Fruit fly (Drosophila melanogaster) whole organism, embryonic: ENCODE measurements around the gene CG13949.

Experiments
- Ada2b ChIP-seq: fragments of 200-800 bp; sonication (Bioruptor generic); IDR thresholded peaks from 2 replicates; pipeline ENCODE4 v1.3.6; 2022; ENCODE audit warnings: missing biosample characterization, missing genetic modification characterization
- CG10462 ChIP-seq: fragments of 200-800 bp; sonication (Bioruptor generic); optimal IDR thresholded peaks from 2 replicates; lab custom pipeline; 2016; ENCODE audit warnings: missing biosample characterization, missing genetic modification characterization
- CG10543 ChIP-seq: fragments of 200-800 bp; sonication (Bioruptor generic); optimal IDR thresholded peaks from 3 replicates; lab custom pipeline; 2017; ENCODE audit warnings: missing biosample characterization, mild to moderate bottlenecking, missing genetic modification characterization, moderate library complexity
- CG10565 ChIP-seq: fragments of 200-800 bp; sonication (Bioruptor generic); optimal IDR thresholded peaks from 3 replicates; lab custom pipeline; 2016; ENCODE audit warnings: missing biosample characterization, mild to moderate bottlenecking, missing genetic modification characterization
- CG11695 ChIP-seq: fragments of 200-800 bp; sonication (Bioruptor generic); IDR thresholded peaks from 3 replicates; pipeline ENCODE4 v1.3.6; 2022; ENCODE audit warnings: missing biosample characterization, missing genetic modification characterization
- CG12104 ChIP-seq: fragments of 200-800 bp; sonication (Bioruptor generic); optimal IDR thresholded peaks from 3 replicates; lab custom pipeline; 2016; ENCODE audit warnings: missing biosample characterization, missing genetic modification characterization
- CG12391 ChIP-seq: fragments of 200-800 bp; sonication (Bioruptor generic); optimal IDR thresholded peaks from 3 replicates; lab custom pipeline; 2018; ENCODE audit warnings: missing biosample characterization, mild to moderate bottlenecking, missing genetic modification characterization, moderate library complexity
- CG18619 ChIP-seq: fragments of 200-800 bp; sonication (Bioruptor generic); optimal IDR thresholded peaks from 3 replicates; lab custom pipeline; 2017; ENCODE audit warnings: missing biosample characterization, mild to moderate bottlenecking, missing genetic modification characterization
- CG2129 ChIP-seq: fragments of 200-800 bp; sonication (Bioruptor generic); IDR thresholded peaks from 2 replicates; pipeline ENCODE4 v1.3.6; 2022; ENCODE audit warnings: missing biosample characterization, missing genetic modification characterization; ENCODE audit not compliant: partially characterized antibody
- CG30431 ChIP-seq: fragments of 200-800 bp; sonication (Bioruptor generic); optimal IDR thresholded peaks from 2 replicates; lab custom pipeline; 2017; ENCODE audit warnings: missing biosample characterization, missing genetic modification characterization
- CG34376 ChIP-seq: fragments of 200-800 bp; sonication (Bioruptor generic); optimal IDR thresholded peaks from 2 replicates; lab custom pipeline; 2018; ENCODE audit warnings: missing biosample characterization, mild to moderate bottlenecking, missing genetic modification characterization
- CG3726 ChIP-seq: fragments of 200-800 bp; sonication (Bioruptor generic); IDR thresholded peaks from 3 replicates; pipeline ENCODE4, ENCODE4 v1.3.6; 2022; ENCODE audit warnings: missing biosample characterization, missing genetic modification characterization
- CG5245 ChIP-seq: fragments of 200-800 bp; sonication (Bioruptor generic); optimal IDR thresholded peaks from 3 replicates; lab custom pipeline; 2016; ENCODE audit warnings: missing biosample characterization, missing genetic modification characterization
- CG6254 ChIP-seq: fragments of 200-800 bp; sonication (Bioruptor generic); optimal IDR thresholded peaks from 3 replicates; lab custom pipeline; 2017; ENCODE audit warnings: mild to moderate bottlenecking, missing biosample characterization, missing genetic modification reagents, missing genetic modification characterization
- CG6791 ChIP-seq: fragments of 200-800 bp; sonication (Bioruptor generic); IDR thresholded peaks from 3 replicates; pipeline ENCODE4 v1.3.6; 2022; ENCODE audit warnings: missing biosample characterization, missing genetic modification characterization; ENCODE audit not compliant: partially characterized antibody
- CG7839 ChIP-seq: fragments of 200-800 bp; sonication (Bioruptor generic); optimal IDR thresholded peaks from 3 replicates; lab custom pipeline; 2018; ENCODE audit warnings: missing biosample characterization, mild to moderate bottlenecking, missing genetic modification characterization, moderate library complexity
- CG8944 ChIP-seq: fragments of 200-800 bp; sonication (Bioruptor generic); optimal IDR thresholded peaks from 3 replicates; lab custom pipeline; 2016; ENCODE audit warnings: missing biosample characterization, missing genetic modification characterization
- CG9437 ChIP-seq: fragments of 200-800 bp; sonication (Bioruptor generic); optimal IDR thresholded peaks from 2 replicates; lab custom pipeline; 2018; ENCODE audit warnings: missing biosample characterization, mild to moderate bottlenecking, missing genetic modification characterization
- CG9609 ChIP-seq: fragments of 200-800 bp; sonication (Bioruptor generic); optimal IDR thresholded peaks from 3 replicates; lab custom pipeline; 2016; ENCODE audit warnings: missing biosample characterization, missing genetic modification characterization
- Dfd ChIP-seq, 2 experiments: fragments of >200 bp; optimal IDR thresholded peaks; 2 replicates each; lab custom pipeline; 2017; ENCODE audit warnings: missing biosample characterization in 2 of 2, missing genetic modification characterization in 2 of 2
- Gsc ChIP-seq: fragments of 200-800 bp; sonication (Bioruptor generic); IDR thresholded peaks from 2 replicates; pipeline ENCODE4 v1.3.6; 2022; ENCODE audit warnings: missing biosample characterization, missing genetic modification characterization
- HHEX ChIP-seq: fragments of 200-800 bp; sonication (Bioruptor generic); optimal IDR thresholded peaks from 3 replicates; lab custom pipeline; 2017; ENCODE audit warnings: missing biosample characterization, mild to moderate bottlenecking, missing genetic modification characterization, missing genetic modification reagents
- HLH3B ChIP-seq: fragments of 200-800 bp; sonication (Bioruptor generic); IDR thresholded peaks from 2 replicates; pipeline ENCODE4 v1.3.6; 2022; ENCODE audit warnings: missing biosample characterization, missing genetic modification characterization
- Hey ChIP-seq: fragments of 200-800 bp; sonication (Bioruptor generic); optimal IDR thresholded peaks from 3 replicates; lab custom pipeline; 2018; ENCODE audit warnings: missing biosample characterization, mild to moderate bottlenecking, missing genetic modification characterization
- Hmr ChIP-seq: fragments of 200-800 bp; sonication (Bioruptor generic); optimal IDR thresholded peaks from 3 replicates; lab custom pipeline; 2017; ENCODE audit warnings: mild to moderate bottlenecking, missing biosample characterization, missing genetic modification reagents, missing genetic modification characterization
- Med ChIP-seq: fragments of 200-800 bp; sonication (Bioruptor generic); peaks from one replicate; lab custom pipeline; 2016; ENCODE audit warnings: missing biosample characterization, missing genetic modification characterization, mild to moderate bottlenecking, inconsistent platforms, moderate library complexity
- NC2α ChIP-seq: fragments of 200-800 bp; sonication (Bioruptor generic); optimal IDR thresholded peaks from 2 replicates; lab custom pipeline; 2016; ENCODE audit warnings: missing biosample characterization, missing genetic modification characterization
- NFAT ChIP-seq: fragments of 200-800 bp; sonication (Bioruptor generic); IDR thresholded peaks from 2 replicates; pipeline ENCODE4 v1.3.6; 2022; ENCODE audit warnings: missing biosample characterization, missing genetic modification characterization
- Nf-YA ChIP-seq: fragments of 200-800 bp; sonication (Bioruptor generic); IDR thresholded peaks from 2 replicates; pipeline ENCODE4 v1.3.6; 2022; ENCODE audit warnings: missing biosample characterization, missing genetic modification characterization
- Six4 ChIP-seq: fragments of 200-800 bp; sonication (Bioruptor generic); optimal IDR thresholded peaks from 2 replicates; lab custom pipeline; 2016; ENCODE audit warnings: missing biosample characterization, missing genetic modification characterization
- Ssrp ChIP-seq: fragments of 200-800 bp; sonication (Bioruptor generic); optimal IDR thresholded peaks from 2 replicates; lab custom pipeline; 2018; ENCODE audit warnings: missing biosample characterization, mild to moderate bottlenecking, missing genetic modification characterization, moderate library complexity
- Stat92E ChIP-seq, 3 experiments: fragments of >200 bp in 2 of 3; fragments of 200-800 bp in 1 of 3; sonication (Bioruptor generic) in 1 of 3; optimal IDR thresholded peaks; 2 replicates each; lab custom pipeline; 2017 to 2019; ENCODE audit warnings: missing biosample characterization in 3 of 3, missing genetic modification characterization in 3 of 3, mild to moderate bottlenecking in 1 of 3, moderate library complexity in 1 of 3
- amos ChIP-seq: fragments of 200-800 bp; sonication (Bioruptor generic); IDR thresholded peaks from 2 replicates; pipeline ENCODE4 v1.3.6; 2022; ENCODE audit warnings: missing biosample characterization, missing genetic modification characterization; ENCODE audit not compliant: partially characterized antibody
- cg ChIP-seq: fragments of 200-800 bp; sonication (Bioruptor generic); optimal IDR thresholded peaks from 3 replicates; lab custom pipeline; 2019; ENCODE audit warnings: missing biosample characterization, mild to moderate bottlenecking, missing genetic modification characterization, moderate library complexity
- chinmo ChIP-seq: fragments of 200-800 bp; sonication (Bioruptor generic); IDR thresholded peaks from 4 replicates; pipeline ENCODE4 v1.3.6; 2022; ENCODE audit warnings: missing biosample characterization, missing genetic modification characterization; ENCODE audit not compliant: partially characterized antibody
- crc ChIP-seq: fragments of 200-800 bp; sonication (Bioruptor generic); optimal IDR thresholded peaks from 2 replicates; lab custom pipeline; 2016; ENCODE audit warnings: missing biosample characterization, missing genetic modification characterization
- danr ChIP-seq: fragments of 200-800 bp; sonication (Bioruptor generic); IDR thresholded peaks from 2 replicates; pipeline ENCODE4 v1.3.6; 2022; ENCODE audit warnings: missing biosample characterization, missing genetic modification characterization
- dmrt99B ChIP-seq: fragments of 200-800 bp; sonication (Bioruptor generic); optimal IDR thresholded peaks from 2 replicates; lab custom pipeline; 2018; ENCODE audit warnings: missing biosample characterization, mild to moderate bottlenecking, missing genetic modification characterization, moderate library complexity
- emc ChIP-seq: fragments of 200-800 bp; sonication (Bioruptor generic); optimal IDR thresholded peaks from 2 replicates; lab custom pipeline; 2016; ENCODE audit warnings: missing biosample characterization, missing genetic modification characterization
- gfzf ChIP-seq: fragments of 200-800 bp; sonication (Bioruptor generic); optimal IDR thresholded peaks from 2 replicates; lab custom pipeline; 2016; ENCODE audit warnings: missing biosample characterization, mild to moderate bottlenecking, missing genetic modification characterization, moderate library complexity
- gsb-n ChIP-seq: fragments of 200-800 bp; sonication (Bioruptor generic); optimal IDR thresholded peaks from 3 replicates; lab custom pipeline; 2018; ENCODE audit warnings: missing biosample characterization, mild to moderate bottlenecking, missing genetic modification characterization
- kay ChIP-seq: fragments of 200-800 bp; sonication (Bioruptor generic); optimal IDR thresholded peaks from 2 replicates; lab custom pipeline; 2016; ENCODE audit warnings: missing biosample characterization, missing genetic modification characterization
- klu ChIP-seq: fragments of 200-800 bp; sonication (Bioruptor generic); IDR thresholded peaks from 2 replicates; pipeline ENCODE4 v1.3.6; 2022; ENCODE audit warnings: missing biosample characterization, missing genetic modification characterization
- luna ChIP-seq: fragments of 200-800 bp; sonication (Bioruptor generic); optimal IDR thresholded peaks from 2 replicates; lab custom pipeline; 2016; ENCODE audit warnings: missing biosample characterization, missing genetic modification characterization
- nom ChIP-seq: fragments of 200-800 bp; sonication (Bioruptor generic); optimal IDR thresholded peaks from 2 replicates; lab custom pipeline; 2017; ENCODE audit warnings: missing biosample characterization, missing genetic modification characterization, mild to moderate bottlenecking, moderate library complexity, missing genetic modification reagents
- odd ChIP-seq: fragments of 200-800 bp; sonication (Bioruptor generic); optimal IDR thresholded peaks from 2 replicates; lab custom pipeline; 2017; ENCODE audit warnings: missing biosample characterization, mild to moderate bottlenecking, missing genetic modification characterization
- pita ChIP-seq: fragments of 200-800 bp; sonication (Bioruptor generic); optimal IDR thresholded peaks from 2 replicates; lab custom pipeline; 2017; ENCODE audit warnings: missing biosample characterization, mild to moderate bottlenecking, missing genetic modification characterization
- ro ChIP-seq: fragments of 200-800 bp; sonication (Bioruptor generic); IDR thresholded peaks from 2 replicates; pipeline ENCODE4 v1.3.6; 2022; ENCODE audit warnings: missing biosample characterization, missing genetic modification characterization
- sr ChIP-seq: fragments of 200-800 bp; sonication (Bioruptor generic); IDR thresholded peaks from 3 replicates; pipeline ENCODE4 v1.3.6; 2022; ENCODE audit warnings: missing biosample characterization, missing genetic modification characterization
- tna ChIP-seq: fragments of 200-800 bp; sonication (Bioruptor generic); IDR thresholded peaks from 2 replicates; pipeline ENCODE4 v1.3.6; 2022; ENCODE audit warnings: missing biosample characterization, missing genetic modification characterization; ENCODE audit not compliant: partially characterized antibody
- vfl ChIP-seq: fragments of 200-800 bp; sonication (Bioruptor generic); optimal IDR thresholded peaks from 2 replicates; lab custom pipeline; 2016; ENCODE audit warnings: missing biosample characterization, missing genetic modification characterization

Gene CG13949

DNA sequence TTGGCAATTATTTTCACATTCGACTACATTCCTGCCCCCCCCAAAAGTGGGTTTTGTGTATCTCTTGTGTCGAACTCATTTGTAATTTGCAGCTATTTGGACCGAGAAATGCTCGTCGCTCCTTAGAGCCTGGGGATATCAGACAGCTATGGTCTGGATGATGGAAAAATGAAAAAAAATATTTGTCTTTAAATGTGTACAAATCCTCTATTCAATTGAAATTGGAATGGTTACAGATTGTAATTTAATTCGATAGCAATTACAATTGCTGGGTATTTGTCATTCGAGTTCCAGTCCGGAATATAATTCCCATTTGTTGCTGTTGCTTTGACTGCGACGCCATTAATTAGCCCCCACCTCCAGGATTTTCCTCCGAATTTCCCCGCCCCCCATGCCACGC is 34.7 kb downstream of the CG13949 start (continued):
- TF ChIP-seq Ada2b (GFP tag; lab: Robert Waterston, UW) (peak; percentile 29; the same call in 1 of the 2 replicates), ro (no peak), Med (GFP tag; lab: Kevin White, UChicago) (peak; percentile 63), CG11695 (GFP tag; lab: Robert Waterston, UW) (0 out of 3 replicates have a peak, but pooled peaks have one; percentile 19), dmrt99B (tag; lab: Kevin White, UChicago) (peak; percentile 39), CG6791 (GFP tag; lab: Robert Waterston, UW) (no peak), HHEX (GFP tag; lab: Kevin White, UChicago) (no peak), CG10543 (GFP tag; lab: Kevin White, UChicago) (no peak), klu (GFP tag; lab: Robert Waterston, UW) (no peak), gsb-n (no peak), gfzf (no peak), CG2129 (no peak), amos (GFP tag; lab: Robert Waterston, UW) (no peak), Gsc (0 out of 2 replicates have a peak, but pooled peaks have one; percentile 6), Stat92E (GFP tag; optimal IDR thresholded peaks at IDR 0.05; lab: Kevin White, UChicago) (no peak), Hey (tag; lab: Kevin White, UChicago) (no peak), CG10462 (GFP tag; lab: Kevin White, UChicago) (no peak), NC2α (GFP tag; lab: Kevin White, UChicago) (no peak), luna (GFP tag; lab: Kevin White, UChicago) (no peak), kay (GFP tag; lab: Kevin White, UChicago) (no peak), CG6254 (GFP tag; lab: Kevin White, UChicago) (no peak), CG8944 (GFP tag; lab: Kevin White, UChicago) (no peak), HLH3B (GFP tag; lab: Robert Waterston, UW) (peak; percentile 44; the same call in 1 of the 2 replicates), nom (no peak), Hmr (peak; percentile 36), CG10565 (GFP tag; lab: Kevin White, UChicago) (no peak), chinmo (GFP tag; lab: Robert Waterston, UW) (no peak), danr (GFP tag; lab: Robert Waterston, UW) (no peak), CG18619 (no peak), CG5245 (GFP tag; lab: Kevin White, UChicago) (no peak), odd (GFP tag; lab: Kevin White, UChicago) (no peak), tna (GFP tag; lab: Robert Waterston, UW) (no peak), CG3726 (GFP tag; lab: Robert Waterston, UW) (0 out of 3 replicates have a peak, but pooled peaks have one; percentile 35), CG12104 (GFP tag; lab: Kevin White, UChicago) (no peak), CG9609 (peak; percentile 36), CG34376 (GFP tag; lab: Kevin White, UChicago) (no peak), crc (GFP tag; lab: Kevin White, UChicago) (no peak), cg (GFP tag; lab: Kevin White, UChicago) (no peak), CG12391 (tag; lab: Kevin White, UChicago) (peak; percentile 41), CG30431 (GFP tag; lab: Kevin White, UChicago) (no peak), pita (GFP tag; lab: Kevin White, UChicago) (no peak), Ssrp (tag; lab: Kevin White, UChicago) (no peak), vfl (GFP tag; lab: Kevin White, UChicago) (no peak), CG7839 (tag; lab: Kevin White, UChicago) (peak; percentile 16), Nf-YA (no peak), Six4 (no peak), sr (GFP tag; lab: Robert Waterston, UW) (no peak), Dfd (GFP tag; optimal IDR thresholded peaks at IDR 0.05; lab: Kevin White, UChicago) (no peak), CG9437 (GFP tag; lab: Kevin White, UChicago) (peak; percentile 18), emc (GFP tag; lab: Kevin White, UChicago) (no peak), NFAT (no peak)
